Worm (Caenorhabditis elegans) whole organism, L4 larva: ENCODE results near the gene rpl-20.
A peak's percentile ranks its signal among the peaks of the same experiment; 100 is the strongest.

ENCODE experiments used
- D1046.2 ChIP-seq: fragments of 200-800 bp; sonication (Bioruptor generic); IDR thresholded peaks from 2 replicates; pipeline ENCODE4 v1.3.6; 2022; ENCODE audit warnings: missing genetic modification characterization, missing compliant biosample characterization
- F10B5.3 ChIP-seq: sonication (generic microtip); optimal IDR thresholded peaks from 2 replicates; lab custom pipeline; 2016; ENCODE audit warnings: mild to moderate bottlenecking, missing genetic modification characterization, missing compliant biosample characterization
- F37D6.2 ChIP-seq: sonication (generic microtip); optimal IDR thresholded peaks from 2 replicates; lab custom pipeline; 2016; ENCODE audit warnings: mild to moderate bottlenecking, missing genetic modification characterization, missing compliant biosample characterization
- Y48G9A.11 ChIP-seq: fragments of 200-800 bp; sonication (Bioruptor generic); IDR thresholded peaks from 2 replicates; pipeline ENCODE4 v1.3.6; 2022; ENCODE audit warnings: missing genetic modification reagents, missing genetic modification characterization, missing compliant biosample characterization
- Y5F2A.4 ChIP-seq: fragments of 200-800 bp; sonication (Bioruptor generic); optimal IDR thresholded peaks from 2 replicates; lab custom pipeline; 2018; ENCODE audit warnings: mild to moderate bottlenecking, missing genetic modification characterization, missing compliant biosample characterization
- Y75B8A.6 ChIP-seq: fragments of 200-800 bp; sonication (Bioruptor generic); IDR thresholded peaks from 2 replicates; pipeline ENCODE4 v1.3.6; 2022; ENCODE audit warnings: missing genetic modification reagents, missing genetic modification characterization, missing compliant biosample characterization
- ZK546.5 ChIP-seq, 2 experiments: sonication (generic microtip); optimal IDR thresholded peaks; 2 replicates each; lab custom pipeline; 2017; ENCODE audit warnings: missing biosample characterization in 2 of 2, missing genetic modification characterization in 2 of 2
- aha-1 ChIP-seq: fragments of 150-350 bp; peaks from one replicate; lab custom pipeline; 2014; ENCODE audit warnings: missing biosample characterization, missing genetic modification characterization
- ama-1 ChIP-seq: fragments of 150-350 bp; optimal IDR thresholded peaks from 2 replicates; lab custom pipeline; 2014; ENCODE audit warnings: inconsistent platforms, mixed read lengths
- ceh-20 ChIP-seq: fragments of 200-800 bp; sonication (Bioruptor generic); IDR thresholded peaks from 2 replicates; pipeline ENCODE4 v1.3.6; 2022; ENCODE audit warnings: missing genetic modification reagents, missing genetic modification characterization, missing compliant biosample characterization
- ceh-28 ChIP-seq: fragments of 150-350 bp; optimal IDR thresholded peaks from 2 replicates; lab custom pipeline; 2014; ENCODE audit warnings: missing biosample characterization, missing genetic modification reagents, missing genetic modification characterization
- ceh-32 ChIP-seq: sonication (generic microtip); optimal IDR thresholded peaks from 2 replicates; lab custom pipeline; 2016; ENCODE audit warnings: mild to moderate bottlenecking, missing genetic modification characterization, missing compliant biosample characterization; ENCODE audit not compliant: poor library complexity
- ceh-44 ChIP-seq: fragments of 200-800 bp; sonication (Bioruptor generic); IDR thresholded peaks from 2 replicates; pipeline ENCODE4 v1.3.6; 2022; ENCODE audit warnings: missing genetic modification reagents, missing genetic modification characterization, missing compliant biosample characterization
- ctbp-1 ChIP-seq: fragments of 200-800 bp; sonication (Bioruptor generic); IDR thresholded peaks from 2 replicates; pipeline ENCODE4 v1.3.6; 2022; ENCODE audit warnings: missing genetic modification reagents, missing genetic modification characterization, missing compliant biosample characterization
- daf-16 ChIP-seq, 3 experiments: sonication (generic microtip); optimal IDR thresholded peaks; 2 replicates each; lab custom pipeline; 2016 to 2017; ENCODE audit warnings: missing genetic modification characterization in 3 of 3, missing genetic modification reagents in 3 of 3, mild to moderate bottlenecking in 2 of 3, missing compliant biosample characterization in 2 of 3, missing biosample characterization in 1 of 3, moderate library complexity in 1 of 3
- dmd-6 ChIP-seq: fragments of 200-800 bp; sonication (Bioruptor generic); IDR thresholded peaks from 2 replicates; pipeline ENCODE4 v1.3.6; 2022; ENCODE audit warnings: missing genetic modification reagents, missing genetic modification characterization, missing compliant biosample characterization
- dmd-9 ChIP-seq: fragments of 200-800 bp; sonication (Bioruptor generic); IDR thresholded peaks from 2 replicates; pipeline ENCODE4 v1.3.6; 2022; ENCODE audit warnings: missing genetic modification reagents, missing genetic modification characterization, missing compliant biosample characterization
- duxl-1 ChIP-seq: sonication (generic microtip); optimal IDR thresholded peaks from 2 replicates; lab custom pipeline; 2016; ENCODE audit warnings: mild to moderate bottlenecking, missing genetic modification characterization, moderate library complexity, missing compliant biosample characterization; ENCODE audit not compliant: poor library complexity
- egl-43 ChIP-seq: fragments of 200-800 bp; sonication (Bioruptor generic); IDR thresholded peaks from 2 replicates; pipeline ENCODE4 v1.3.6; 2022; ENCODE audit warnings: missing genetic modification reagents, missing genetic modification characterization, missing compliant biosample characterization
- fos-1 ChIP-seq: fragments of 150-350 bp; optimal IDR thresholded peaks from 2 replicates; lab custom pipeline; 2014; ENCODE audit warnings: missing biosample characterization, missing genetic modification characterization
- hif-1 ChIP-seq, 2 experiments: sonication (generic microtip); optimal IDR thresholded peaks; 2 replicates each; lab custom pipeline; 2016 to 2017; ENCODE audit warnings: missing compliant biosample characterization in 2 of 2, missing genetic modification characterization in 2 of 2, missing genetic modification reagents in 2 of 2, missing genotype in 2 of 2, mild to moderate bottlenecking in 1 of 2
- hlh-11 ChIP-seq: fragments of 200-800 bp; sonication (Bioruptor generic); optimal IDR thresholded peaks from 2 replicates; lab custom pipeline; 2018; ENCODE audit warnings: mild to moderate bottlenecking, missing genetic modification characterization, missing compliant biosample characterization
- hmg-1.1 ChIP-seq: fragments of 200-800 bp; sonication (Bioruptor generic); IDR thresholded peaks from 2 replicates; pipeline ENCODE4 v1.3.6; 2022; ENCODE audit warnings: missing genetic modification reagents, missing genetic modification characterization, missing compliant biosample characterization
- lin-15B ChIP-seq: fragments of 150-350 bp; sonication (generic microtip); optimal IDR thresholded peaks from 3 replicates; lab custom pipeline; 2014; ENCODE audit warnings: missing biosample characterization, missing genetic modification characterization
- lin-38 ChIP-seq: fragments of 200-800 bp; sonication (Bioruptor generic); IDR thresholded peaks from 2 replicates; pipeline ENCODE4 v1.3.6; 2022; ENCODE audit warnings: missing genetic modification reagents, missing genetic modification characterization, missing compliant biosample characterization
- lin-39 ChIP-seq: fragments of 150-350 bp; optimal IDR thresholded peaks from 2 replicates; lab custom pipeline; 2014; ENCODE audit warnings: missing biosample characterization, missing genetic modification reagents, missing genetic modification characterization
- lir-3 ChIP-seq: sonication (generic microtip); optimal IDR thresholded peaks from 2 replicates; lab custom pipeline; 2016; ENCODE audit warnings: mild to moderate bottlenecking, missing genetic modification characterization, missing compliant biosample characterization
- madf-9 ChIP-seq: fragments of 200-800 bp; sonication (Bioruptor generic); conservative IDR thresholded peaks from 2 replicates; pipeline ENCODE4 v1.3.6; 2022; ENCODE audit warnings: missing genetic modification reagents, missing genetic modification characterization, missing compliant biosample characterization
- mdt-29 ChIP-seq: fragments of 200-800 bp; sonication (Bioruptor generic); IDR thresholded peaks from 2 replicates; pipeline ENCODE4 v1.3.6; 2022; ENCODE audit warnings: missing genetic modification reagents, missing genetic modification characterization, missing compliant biosample characterization
- mep-1 ChIP-seq: fragments of 150-350 bp; sonication (generic microtip); optimal IDR thresholded peaks from 3 replicates; lab custom pipeline; 2014; ENCODE audit warnings: missing biosample characterization, missing genetic modification characterization
- mxl-2 ChIP-seq: fragments of 200-800 bp; sonication (Bioruptor generic); conservative IDR thresholded peaks from 2 replicates; pipeline ENCODE4 v1.3.6; 2022; ENCODE audit warnings: missing genetic modification reagents, missing genetic modification characterization, missing compliant biosample characterization
- mxl-3 ChIP-seq: fragments of 200-800 bp; sonication (Bioruptor generic); optimal IDR thresholded peaks from 2 replicates; lab custom pipeline; 2018; ENCODE audit warnings: mild to moderate bottlenecking, missing genetic modification characterization, missing compliant biosample characterization
- nhr-10 ChIP-seq: fragments of 150-350 bp; optimal IDR thresholded peaks from 2 replicates; lab custom pipeline; 2014; ENCODE audit warnings: missing biosample characterization, missing genetic modification characterization
- nhr-102 ChIP-seq: sonication (generic microtip); optimal IDR thresholded peaks from 2 replicates; lab custom pipeline; 2016; ENCODE audit warnings: mild to moderate bottlenecking, missing genetic modification characterization, moderate library complexity, missing compliant biosample characterization
- nhr-11 ChIP-seq: fragments of 150-350 bp; optimal IDR thresholded peaks from 2 replicates; lab custom pipeline; 2014; ENCODE audit warnings: missing biosample characterization, missing genetic modification characterization
- nhr-28 ChIP-seq: fragments of 150-350 bp; optimal IDR thresholded peaks from 2 replicates; lab custom pipeline; 2014; ENCODE audit warnings: missing biosample characterization, missing genetic modification characterization
- nhr-42 ChIP-seq: fragments of 200-800 bp; sonication (Bioruptor generic); IDR thresholded peaks from 2 replicates; pipeline ENCODE4 v1.3.6; 2022; ENCODE audit warnings: missing genetic modification characterization, missing compliant biosample characterization
- nhr-77 ChIP-seq: fragments of 150-350 bp; optimal IDR thresholded peaks from 2 replicates; lab custom pipeline; 2014; ENCODE audit warnings: missing biosample characterization, missing genetic modification characterization
- pha-4 ChIP-seq, 2 experiments: fragments of 150-350 bp in 1 of 2; fragments of 200-800 bp in 1 of 2; sonication (Bioruptor generic) in 1 of 2; IDR thresholded peaks in 1 of 2; optimal IDR thresholded peaks in 1 of 2; 2 replicates each; pipeline versions ENCODE4 v1.3.6 to Lab custom; 2014 to 2022; ENCODE audit warnings: missing genetic modification characterization in 2 of 2, missing genetic modification reagents in 2 of 2, missing biosample characterization in 1 of 2, missing compliant biosample characterization in 1 of 2
- pqm-1 ChIP-seq: sonication (generic microtip); optimal IDR thresholded peaks from 2 replicates; lab custom pipeline; 2017; ENCODE audit warnings: missing biosample characterization, missing genetic modification characterization
- rbr-2 ChIP-seq: sonication (generic microtip); optimal IDR thresholded peaks from 2 replicates; lab custom pipeline; 2016; ENCODE audit warnings: missing genotype, missing genetic modification characterization, missing compliant biosample characterization
- sdz-12 ChIP-seq: fragments of 200-800 bp; sonication (Bioruptor generic); optimal IDR thresholded peaks from 2 replicates; lab custom pipeline; 2018; ENCODE audit warnings: mild to moderate bottlenecking, missing genetic modification characterization, missing compliant biosample characterization
- skn-1 ChIP-seq: fragments of 150-350 bp; optimal IDR thresholded peaks from 2 replicates; lab custom pipeline; 2014; ENCODE audit warnings: missing biosample characterization, missing genetic modification characterization
- spr-1 ChIP-seq: sonication (generic microtip); optimal IDR thresholded peaks from 2 replicates; lab custom pipeline; 2016; ENCODE audit warnings: mild to moderate bottlenecking, missing genetic modification characterization, missing compliant biosample characterization
- spr-3 ChIP-seq: fragments of 200-800 bp; sonication (Bioruptor generic); optimal IDR thresholded peaks from 2 replicates; lab custom pipeline; 2018; ENCODE audit warnings: mild to moderate bottlenecking, missing genetic modification characterization, missing compliant biosample characterization
- tag-97 ChIP-seq: fragments of 200-800 bp; sonication (Bioruptor generic); IDR thresholded peaks from 2 replicates; pipeline ENCODE4 v1.3.6; 2022; ENCODE audit warnings: missing genetic modification characterization, missing compliant biosample characterization
- unc-39 ChIP-seq: sonication (generic microtip); optimal IDR thresholded peaks from 2 replicates; lab custom pipeline; 2017; ENCODE audit warnings: missing biosample characterization, missing genetic modification characterization
- unc-62 ChIP-seq, 3 experiments: fragments of 150-350 bp in 1 of 3; sonication (generic microtip); optimal IDR thresholded peaks in 2 of 3; peaks in 1 of 3; 1 replicate in 1 of 3; 2 replicates in 2 of 3; lab custom pipeline; 2014 to 2017; ENCODE audit warnings: missing biosample characterization in 3 of 3, missing genetic modification characterization in 3 of 3, missing genetic modification reagents in 3 of 3, missing genotype in 1 of 3
- zip-11 ChIP-seq: fragments of 200-800 bp; sonication (Bioruptor generic); IDR thresholded peaks from 2 replicates; pipeline ENCODE4 v1.3.6; 2022; ENCODE audit warnings: missing genetic modification characterization, missing compliant biosample characterization
- ztf-7 ChIP-seq: fragments of 150-350 bp; optimal IDR thresholded peaks from 2 replicates; lab custom pipeline; 2014; ENCODE audit warnings: missing biosample characterization, missing genetic modification characterization

The rpl-20 gene

ce11 chrIV:4747553-4747952 lies 2.0 kb downstream of the rpl-20 start, which contains the start of gene tctn-1 (continued):
- TF ChIP-seq Y48G9A.11 (GFP tag; lab: Robert Waterston, UW) (0 out of 2 replicates have a peak, but pooled peaks have one; percentile 8), Y75B8A.6 (no peak), lin-38 (GFP tag; lab: Robert Waterston, UW) (peak; percentile 35; the same call in 1 of the 2 replicates), hlh-11 (tag; lab: Kevin White, UChicago) (no peak), mxl-2 (GFP tag; lab: Robert Waterston, UW) (no peak), hif-1 (tag; optimal IDR thresholded peaks at IDR 0.05; lab: Kevin White, UChicago) (no peak), F37D6.2 (tag; lab: Kevin White, UChicago) (no peak), ceh-44 (GFP tag; lab: Robert Waterston, UW) (no peak), daf-16 (GFP tag; optimal IDR thresholded peaks at IDR 0.05; lab: Kevin White, UChicago) (peak in 1 of 2 experiments; percentile 22), daf-16 (tag; optimal IDR thresholded peaks at IDR 0.05; lab: Kevin White, UChicago) (peak; percentile 21), dmd-6 (GFP tag; lab: Robert Waterston, UW) (peak; percentile 23; the same call in 1 of the 2 replicates), lir-3 (no peak), ama-1 (lab: Kevin White, UChicago) (peak; percentile 86), skn-1 (no peak), ceh-32 (tag; lab: Kevin White, UChicago) (no peak), nhr-28 (tag; lab: Kevin White, UChicago) (no peak), F10B5.3 (no peak), zip-11 (GFP tag; lab: Robert Waterston, UW) (no peak), spr-1 (no peak), spr-3 (no peak), lin-15B (tag; lab: Kevin White, UChicago) (no peak), mxl-3 (GFP tag; lab: Kevin White, UChicago) (no peak), ZK546.5 (tag; optimal IDR thresholded peaks at IDR 0.05; lab: Kevin White, UChicago) (no peak), nhr-102 (tag; lab: Kevin White, UChicago) (no peak), ztf-7 (tag; lab: Kevin White, UChicago) (no peak), nhr-42 (GFP tag; lab: Robert Waterston, UW) (no peak), duxl-1 (tag; lab: Kevin White, UChicago) (no peak), unc-39 (no peak), D1046.2 (GFP tag; lab: Robert Waterston, UW) (no peak), madf-9 (GFP tag; lab: Robert Waterston, UW) (0 out of 2 replicates have a peak, but pooled peaks have one; percentile 16), pha-4 (GFP tag; IDR thresholded peaks at IDR 0.05; lab: Robert Waterston, UW) (no peak), pha-4 (tag; optimal IDR thresholded peaks at IDR 0.05; lab: Kevin White, UChicago) (no peak), ctbp-1 (0 out of 2 replicates have a peak, but pooled peaks have one; percentile 14), pqm-1 (no peak), hmg-1.1 (GFP tag; lab: Robert Waterston, UW) (0 out of 2 replicates have a peak, but pooled peaks have one; percentile 27), rbr-2 (no peak), nhr-77 (tag; lab: Kevin White, UChicago) (no peak), mdt-29 (0 out of 2 replicates have a peak, but pooled peaks have one; percentile 26), sdz-12 (GFP tag; lab: Kevin White, UChicago) (no peak), nhr-10 (tag; lab: Kevin White, UChicago) (no peak), Y5F2A.4 (GFP tag; lab: Kevin White, UChicago) (no peak), tag-97 (no peak), egl-43 (GFP tag; lab: Robert Waterston, UW) (no peak), dmd-9 (GFP tag; lab: Robert Waterston, UW) (no peak), ceh-20 (GFP tag; lab: Robert Waterston, UW) (no peak), mep-1 (tag; lab: Kevin White, UChicago) (no peak), unc-62 (GFP tag; optimal IDR thresholded peaks at IDR 0.05 in 1 of 2; lab: Kevin White, UChicago) (no peak), unc-62 (tag; optimal IDR thresholded peaks at IDR 0.05; lab: Kevin White, UChicago) (no peak), lin-39 (tag; lab: Kevin White, UChicago) (no peak), ceh-28 (no peak), fos-1 (tag; lab: Kevin White, UChicago) (no peak), nhr-11 (no peak), aha-1 (tag; lab: Kevin White, UChicago) (peak; percentile 22)
